Fruit fly (Drosophila melanogaster): ENCODE data around the gene smog.

smog gene

DNA sequence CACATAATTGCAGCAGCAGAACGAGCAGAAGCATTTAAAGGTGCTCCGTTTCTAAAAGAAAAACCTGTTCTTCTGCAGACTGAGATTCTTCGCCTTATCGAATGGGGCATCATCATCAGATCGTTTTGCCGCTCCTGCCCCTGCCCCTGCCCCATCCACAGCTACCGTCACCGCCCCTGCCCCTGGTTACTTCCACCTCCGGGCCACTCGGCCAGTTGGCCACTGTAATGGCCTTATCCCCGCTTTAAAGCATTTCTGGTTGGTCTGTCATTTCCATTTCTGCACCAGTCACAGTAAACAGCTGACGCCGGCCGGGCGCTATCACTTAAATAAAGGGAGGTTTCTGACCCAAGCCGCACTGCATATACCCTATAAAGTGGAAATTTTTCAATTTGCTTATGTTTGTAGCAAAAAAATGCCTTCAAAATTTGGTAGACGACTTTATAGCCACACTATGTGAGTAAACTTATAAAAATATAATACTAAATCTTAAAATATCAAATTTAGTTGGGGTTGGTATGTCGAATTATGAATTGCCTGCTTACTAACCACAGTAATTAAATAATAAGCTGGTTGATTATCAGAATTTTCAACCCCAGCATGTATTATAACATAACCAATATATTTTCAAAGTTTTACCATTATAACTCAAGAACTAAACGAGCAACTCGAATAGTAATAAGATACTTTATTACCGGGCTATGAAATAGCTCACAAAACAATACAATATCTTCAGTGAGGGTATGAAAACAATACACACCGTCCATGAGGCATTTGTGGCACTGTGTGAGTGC is 41.8 kb upstream of the smog start (continued):
- no peak for TF ChIP-seq CG17612 (GFP tag; IDR thresholded peaks at IDR 0.05)
- no peak for TF ChIP-seq C15 (GFP tag; IDR thresholded peaks at IDR 0.05)
- TF ChIP-seq Taf1 (GFP tag; IDR thresholded peaks at IDR 0.05): no peak
- no peak for TF ChIP-seq CG10565 (GFP tag; optimal IDR thresholded peaks at IDR 0.05)
- TF ChIP-seq CrebB (tag; optimal IDR thresholded peaks at IDR 0.05): no peak
- peak; percentile 68 for TF ChIP-seq Ptx1 (GFP tag; IDR thresholded peaks at IDR 0.05)
- peak; percentile 19 for TF ChIP-seq Dip3 (GFP tag; optimal IDR thresholded peaks at IDR 0.05)
- no peak for TF ChIP-seq btn (GFP tag; optimal IDR thresholded peaks at IDR 0.05)
- no peak for TF ChIP-seq oc (tag; optimal IDR thresholded peaks at IDR 0.05)
- no peak for TF ChIP-seq Sry-β (GFP tag; optimal IDR thresholded peaks at IDR 0.05)
- 0 out of 2 replicates have a peak, but pooled peaks have one; percentile 21 for TF ChIP-seq ham (GFP tag; IDR thresholded peaks at IDR 0.05)
- TF ChIP-seq CG16813 (GFP tag; IDR thresholded peaks at IDR 0.05; ENCODE audit: partially characterized antibody): no peak
- no peak for TF ChIP-seq H15 (GFP tag; IDR thresholded peaks at IDR 0.05)
- TF ChIP-seq luna (GFP tag; optimal IDR thresholded peaks at IDR 0.05): no peak
- TF ChIP-seq bigmax (GFP tag; optimal IDR thresholded peaks at IDR 0.05): no peak
- TF ChIP-seq unc-4 (GFP tag; IDR thresholded peaks at IDR 0.05; ENCODE audit: partially characterized antibody): no peak
- peak; percentile 21 for TF ChIP-seq CG15514 (GFP tag; optimal IDR thresholded peaks at IDR 0.05)
- TF ChIP-seq zen2 (GFP tag; IDR thresholded peaks at IDR 0.05; ENCODE audit: partially characterized antibody): no peak
- TF ChIP-seq Sin3A (optimal IDR thresholded peaks at IDR 0.05): no peak
- TF ChIP-seq CG2202 (tag; optimal IDR thresholded peaks at IDR 0.05): peak; percentile 32
- no peak for TF ChIP-seq peb (GFP tag; IDR thresholded peaks at IDR 0.05)
- peak; percentile 15 for TF ChIP-seq CHES-1-like (GFP tag; optimal IDR thresholded peaks at IDR 0.05)
- no peak for TF ChIP-seq Hr39 (optimal IDR thresholded peaks at IDR 0.05)
- peak; percentile 42; the same call in 1 of the 2 replicates for TF ChIP-seq Ada2b (GFP tag; IDR thresholded peaks at IDR 0.05)
- no peak for TF ChIP-seq CG12744 (GFP tag; optimal IDR thresholded peaks at IDR 0.05)
- TF ChIP-seq Fer2 (tag; optimal IDR thresholded peaks at IDR 0.05): peak; percentile 47
- peak; percentile 65 for TF ChIP-seq CG2712 (tag; optimal IDR thresholded peaks at IDR 0.05)
- TF ChIP-seq Mes4 (GFP tag; optimal IDR thresholded peaks at IDR 0.05): peak; percentile 9
- no peak for TF ChIP-seq gsb (GFP tag; IDR thresholded peaks at IDR 0.05)
- peak; percentile 25 for TF ChIP-seq Bdp1 (GFP tag; optimal IDR thresholded peaks at IDR 0.05)
- TF ChIP-seq CG7372 (GFP tag; IDR thresholded peaks at IDR 0.05): no peak
- no peak for TF ChIP-seq ase (GFP tag; IDR thresholded peaks at IDR 0.05)
- no peak; the same call in 1 of the 2 replicates for TF ChIP-seq CG10959 (GFP tag; IDR thresholded peaks at IDR 0.05)
- TF ChIP-seq gem (tag; optimal IDR thresholded peaks at IDR 0.05): peak; percentile 85
- TF ChIP-seq fru (optimal IDR thresholded peaks at IDR 0.05): no peak
- peak; percentile 64 for TF ChIP-seq CG10979 (tag; optimal IDR thresholded peaks at IDR 0.05)
- TF ChIP-seq CG18619 (GFP tag; optimal IDR thresholded peaks at IDR 0.05): peak; percentile 81
- no peak for TF ChIP-seq ERR (GFP tag; optimal IDR thresholded peaks at IDR 0.05)
- no peak for TF ChIP-seq CG34422 (GFP tag; IDR thresholded peaks at IDR 0.05)
- no peak for TF ChIP-seq Hr78 (GFP tag; optimal IDR thresholded peaks at IDR 0.05)
- no peak for TF ChIP-seq D (optimal IDR thresholded peaks at IDR 0.05)
- TF ChIP-seq D (GFP tag; optimal IDR thresholded peaks at IDR 0.05): peak; percentile 59
- TF ChIP-seq sens-2 (GFP tag; IDR thresholded peaks at IDR 0.05): no peak
- 0 out of 2 replicates have a peak, but pooled peaks have one; percentile 22 for TF ChIP-seq wor (GFP tag; IDR thresholded peaks at IDR 0.05)
- TF ChIP-seq wdn (GFP tag; IDR thresholded peaks at IDR 0.05): no peak
- no peak for TF ChIP-seq TFAM (GFP tag; optimal IDR thresholded peaks at IDR 0.05)
- no peak for TF ChIP-seq ash1 (GFP tag; optimal IDR thresholded peaks at IDR 0.05)
